Worm (Caenorhabditis elegans) whole organism, mixed stage, embryonic: ENCODE measurements around the gene R04D3.4.
A peak's percentile ranks its signal among the peaks of the same experiment; 100 is the strongest.

Experiments used
- M03D4.4 ChIP-seq: sonication (generic microtip); optimal IDR thresholded peaks from 2 replicates; lab custom pipeline; 2017; ENCODE audit warnings: mild to moderate bottlenecking, missing genetic modification characterization, missing compliant biosample characterization
- bed-3 ChIP-seq: fragments of 200-800 bp; sonication (Bioruptor generic); optimal IDR thresholded peaks from 3 replicates; lab custom pipeline; 2018; ENCODE audit warnings: mild to moderate bottlenecking, missing genetic modification characterization, moderate library complexity, missing compliant biosample characterization
- blmp-1 ChIP-seq: fragments of 150-350 bp; optimal IDR thresholded peaks from 2 replicates; lab custom pipeline; 2014; ENCODE audit warnings: missing biosample characterization, missing genetic modification characterization
- ceh-39 ChIP-seq: fragments of 150-350 bp; optimal IDR thresholded peaks from 2 replicates; lab custom pipeline; 2014; ENCODE audit warnings: missing biosample characterization, missing genetic modification characterization
- ceh-43 ChIP-seq: fragments of 200-800 bp; sonication (Bioruptor generic); optimal IDR thresholded peaks from 2 replicates; lab custom pipeline; 2018; ENCODE audit warnings: mild to moderate bottlenecking, missing genetic modification characterization, moderate library complexity, missing compliant biosample characterization
- ceh-83 ChIP-seq: fragments of 200-800 bp; sonication (Bioruptor generic); optimal IDR thresholded peaks from 2 replicates; lab custom pipeline; 2018; ENCODE audit warnings: mild to moderate bottlenecking, missing genetic modification characterization, missing compliant biosample characterization
- ces-1 ChIP-seq: fragments of 150-350 bp; optimal IDR thresholded peaks from 2 replicates; lab custom pipeline; 2014; ENCODE audit warnings: missing biosample characterization, missing genetic modification reagents, missing genetic modification characterization
- cnd-1 ChIP-seq: fragments of 200-800 bp; sonication (Bioruptor generic); optimal IDR thresholded peaks from 2 replicates; lab custom pipeline; 2018; ENCODE audit warnings: mild to moderate bottlenecking, missing genetic modification characterization, missing compliant biosample characterization
- drap-1 ChIP-seq: fragments of 200-800 bp; sonication (Bioruptor generic); optimal IDR thresholded peaks from 3 replicates; lab custom pipeline; 2018; ENCODE audit warnings: mild to moderate bottlenecking, missing genetic modification characterization, missing compliant biosample characterization
- elt-1 ChIP-seq: sonication (generic microtip); optimal IDR thresholded peaks from 2 replicates; lab custom pipeline; 2017; ENCODE audit warnings: missing genetic modification characterization, mild to moderate bottlenecking, missing compliant biosample characterization, antibody characterized with exemption, moderate library complexity, borderline replicate concordance; ENCODE audit not compliant: insufficient read depth
- elt-3 ChIP-seq: fragments of 150-350 bp; optimal IDR thresholded peaks from 2 replicates; lab custom pipeline; 2014; ENCODE audit warnings: missing biosample characterization, missing genetic modification characterization
- flh-1 ChIP-seq: fragments of 200-800 bp; sonication (Bioruptor generic); optimal IDR thresholded peaks from 2 replicates; lab custom pipeline; 2018; ENCODE audit warnings: mild to moderate bottlenecking, missing genetic modification characterization, moderate library complexity, missing compliant biosample characterization
- ham-2 ChIP-seq: fragments of 200-800 bp; sonication (Bioruptor generic); optimal IDR thresholded peaks from 2 replicates; lab custom pipeline; 2018; ENCODE audit warnings: mild to moderate bottlenecking, missing genetic modification characterization, missing compliant biosample characterization
- hlh-1 ChIP-seq: fragments of 150-350 bp; optimal IDR thresholded peaks from 2 replicates; lab custom pipeline; 2014; ENCODE audit warnings: missing biosample characterization, missing genetic modification reagents, missing genetic modification characterization
- lin-13 ChIP-seq: fragments of 150-350 bp; optimal IDR thresholded peaks from 2 replicates; lab custom pipeline; 2014; ENCODE audit warnings: missing biosample characterization, missing genetic modification characterization
- lin-32 ChIP-seq: fragments of 200-800 bp; sonication (Bioruptor generic); optimal IDR thresholded peaks from 2 replicates; lab custom pipeline; 2018; ENCODE audit warnings: mild to moderate bottlenecking, missing genetic modification characterization, missing compliant biosample characterization
- lsy-2 ChIP-seq: fragments of 150-350 bp; optimal IDR thresholded peaks from 2 replicates; lab custom pipeline; 2014; ENCODE audit warnings: missing biosample characterization, missing genetic modification characterization
- mab-5 ChIP-seq: fragments of 150-350 bp; optimal IDR thresholded peaks from 2 replicates; lab custom pipeline; 2014; ENCODE audit warnings: missing biosample characterization, missing genetic modification characterization
- mep-1 ChIP-seq: fragments of 150-350 bp; optimal IDR thresholded peaks from 2 replicates; lab custom pipeline; 2017; ENCODE audit warnings: missing biosample characterization, missing genetic modification reagents, missing genetic modification characterization, inconsistent platforms
- mls-2 ChIP-seq: sonication (generic microtip); optimal IDR thresholded peaks from 2 replicates; lab custom pipeline; 2016; ENCODE audit warnings: mild to moderate bottlenecking, missing genetic modification characterization, moderate library complexity, missing compliant biosample characterization
- nhr-12 ChIP-seq: fragments of 150-350 bp; optimal IDR thresholded peaks from 2 replicates; lab custom pipeline; 2014; ENCODE audit warnings: missing biosample characterization, missing genetic modification characterization
- nhr-2 ChIP-seq: fragments of 150-350 bp; optimal IDR thresholded peaks from 2 replicates; lab custom pipeline; 2014; ENCODE audit warnings: missing biosample characterization, missing genetic modification characterization
- nhr-237 ChIP-seq: fragments of 150-350 bp; optimal IDR thresholded peaks from 2 replicates; lab custom pipeline; 2014; ENCODE audit warnings: missing biosample characterization, missing genetic modification characterization
- nhr-28 ChIP-seq: fragments of 150-350 bp; optimal IDR thresholded peaks from 2 replicates; lab custom pipeline; 2014; ENCODE audit warnings: missing biosample characterization, missing genetic modification characterization
- nhr-76 ChIP-seq: sonication (generic microtip); optimal IDR thresholded peaks from 2 replicates; lab custom pipeline; 2017; ENCODE audit warnings: missing biosample characterization, missing genetic modification characterization
- pha-4 ChIP-seq: fragments of 150-350 bp; optimal IDR thresholded peaks from 2 replicates; lab custom pipeline; 2018; ENCODE audit warnings: missing biosample characterization, missing genetic modification reagents, missing genetic modification characterization
- sem-2 ChIP-seq: fragments of 200-800 bp; sonication (Bioruptor generic); optimal IDR thresholded peaks from 2 replicates; lab custom pipeline; 2018; ENCODE audit warnings: mild to moderate bottlenecking, missing genetic modification characterization, missing compliant biosample characterization
- snpc-4 ChIP-seq: fragments of 150-350 bp; optimal IDR thresholded peaks from 2 replicates; lab custom pipeline; 2014; ENCODE audit warnings: missing biosample characterization, missing genetic modification characterization
- sptf-1 ChIP-seq: sonication (generic microtip); optimal IDR thresholded peaks from 2 replicates; lab custom pipeline; 2017; ENCODE audit warnings: mild to moderate bottlenecking, missing genetic modification characterization, moderate library complexity, missing compliant biosample characterization
- tbx-8 ChIP-seq: fragments of 200-800 bp; sonication (Bioruptor generic); optimal IDR thresholded peaks from 2 replicates; lab custom pipeline; 2018; ENCODE audit warnings: mild to moderate bottlenecking, missing genetic modification characterization, moderate library complexity, missing compliant biosample characterization
- unc-120 ChIP-seq: sonication (generic microtip); optimal IDR thresholded peaks from 2 replicates; lab custom pipeline; 2017; ENCODE audit warnings: missing genetic modification characterization, missing compliant biosample characterization; ENCODE audit not compliant: poor library complexity, severe bottlenecking
- unc-39 ChIP-seq: fragments of 150-350 bp; optimal IDR thresholded peaks from 2 replicates; lab custom pipeline; 2014; ENCODE audit warnings: missing biosample characterization, missing genetic modification characterization
- unc-62 ChIP-seq: fragments of 150-350 bp; optimal IDR thresholded peaks from 2 replicates; lab custom pipeline; 2014; ENCODE audit warnings: missing biosample characterization, missing genetic modification reagents, missing genetic modification characterization
- zip-8 ChIP-seq: fragments of 150-350 bp; optimal IDR thresholded peaks from 2 replicates; lab custom pipeline; 2014; ENCODE audit warnings: missing biosample characterization, missing genetic modification characterization
- ztf-11 ChIP-seq: fragments of 150-350 bp; optimal IDR thresholded peaks from 2 replicates; lab custom pipeline; 2014; ENCODE audit warnings: missing biosample characterization, missing genetic modification characterization

Gene R04D3.4

ce11 chrX:13308745-13309144 lies 20.1 kb upstream of the R04D3.4 start, which contains the start of gene srxa-8:
srxa-8 (minus strand) TSS chrX:13308845.
- TF ChIP-seq unc-62 (GFP tag; lab: Kevin White, UChicago), result no peak
- no peak for TF ChIP-seq nhr-28 (tag; lab: Kevin White, UChicago)
- TF ChIP-seq hlh-1 (tag; lab: Kevin White, UChicago), result no peak
- no peak for TF ChIP-seq snpc-4 (tag; lab: Kevin White, UChicago)
- TF ChIP-seq lin-32, result no peak
- TF ChIP-seq sptf-1, result no peak
- no peak for TF ChIP-seq nhr-237 (tag; lab: Kevin White, UChicago)
- TF ChIP-seq elt-1 (tag; lab: Kevin White, UChicago), result no peak
- TF ChIP-seq lin-13 (tag; lab: Kevin White, UChicago), result no peak
- TF ChIP-seq flh-1 (GFP tag; lab: Kevin White, UChicago), result no peak
- TF ChIP-seq ceh-39 (tag; lab: Kevin White, UChicago), result no peak
- TF ChIP-seq nhr-2 (tag; lab: Kevin White, UChicago), result no peak
- TF ChIP-seq drap-1 (GFP tag; lab: Kevin White, UChicago), result no peak
- no peak for TF ChIP-seq mab-5 (tag; lab: Kevin White, UChicago)
- TF ChIP-seq sem-2, result no peak
- TF ChIP-seq zip-8 (tag; lab: Kevin White, UChicago), result no peak
- no peak for TF ChIP-seq elt-3
- no peak for TF ChIP-seq pha-4 (tag; lab: Kevin White, UChicago)

- TF ChIP-seq mab-5 (tag; lab: Kevin White, UChicago) (no peak), lsy-2 (no peak), nhr-237 (tag; lab: Kevin White, UChicago) (no peak), ces-1 (GFP tag; lab: Kevin White, UChicago) (no peak), flh-1 (GFP tag; lab: Kevin White, UChicago) (no peak), sem-2 (no peak), ham-2 (GFP tag; lab: Kevin White, UChicago) (no peak), mep-1 (tag; lab: Kevin White, UChicago) (no peak), M03D4.4 (tag; lab: Kevin White, UChicago) (no peak), bed-3 (no peak), nhr-12 (tag; lab: Kevin White, UChicago) (no peak), ztf-11 (tag; lab: Kevin White, UChicago) (no peak), nhr-76 (tag; lab: Kevin White, UChicago) (no peak), ceh-39 (tag; lab: Kevin White, UChicago) (no peak), pha-4 (tag; lab: Kevin White, UChicago) (no peak), nhr-2 (tag; lab: Kevin White, UChicago) (no peak), unc-62 (GFP tag; lab: Kevin White, UChicago) (no peak), lin-32 (no peak)
Measured at ce11 chrX:13307852-13308251, 19.2 kb upstream of the R04D3.4 start.

ce11 chrX:13306869-13307446 lies 18.3 kb upstream of the R04D3.4 start:
- no peak for TF ChIP-seq nhr-2 (tag; lab: Kevin White, UChicago)
- TF ChIP-seq blmp-1, result no peak
- TF ChIP-seq ceh-39 (tag; lab: Kevin White, UChicago), result peak; percentile 37
- TF ChIP-seq tbx-8 (GFP tag; lab: Kevin White, UChicago), result peak; percentile 89
- TF ChIP-seq snpc-4 (tag; lab: Kevin White, UChicago), result no peak
- TF ChIP-seq nhr-237 (tag; lab: Kevin White, UChicago), result peak; percentile 79
- TF ChIP-seq mep-1 (tag; lab: Kevin White, UChicago), result peak; percentile 90
- TF ChIP-seq ceh-83, result peak; percentile 99
- TF ChIP-seq sem-2, result peak; percentile 91
- TF ChIP-seq elt-3, result peak; percentile 59
- peak; percentile 97 for TF ChIP-seq sptf-1
- peak; percentile 47 for TF ChIP-seq lsy-2
- TF ChIP-seq ham-2 (GFP tag; lab: Kevin White, UChicago), result peak; percentile 94
- no peak for TF ChIP-seq nhr-12 (tag; lab: Kevin White, UChicago)
- peak; percentile 83 for TF ChIP-seq flh-1 (GFP tag; lab: Kevin White, UChicago)
- peak; percentile 96 for TF ChIP-seq mls-2 (tag; lab: Kevin White, UChicago)
- TF ChIP-seq nhr-28 (tag; lab: Kevin White, UChicago), result peak; percentile 20
- no peak for TF ChIP-seq zip-8 (tag; lab: Kevin White, UChicago)
- TF ChIP-seq unc-39, result peak; percentile 25
- peak; percentile 78 for TF ChIP-seq lin-13 (tag; lab: Kevin White, UChicago)
- peak; percentile 90 for TF ChIP-seq lin-32
- TF ChIP-seq ces-1 (GFP tag; lab: Kevin White, UChicago), result peak; percentile 62
- TF ChIP-seq nhr-76 (tag; lab: Kevin White, UChicago), result no peak
- TF ChIP-seq ceh-43 (GFP tag; lab: Kevin White, UChicago), result peak; percentile 93
- peak; percentile 86 for TF ChIP-seq unc-62 (GFP tag; lab: Kevin White, UChicago)
- peak; percentile 96 for TF ChIP-seq M03D4.4 (tag; lab: Kevin White, UChicago)
- TF ChIP-seq ztf-11 (tag; lab: Kevin White, UChicago), result peak; percentile 55
- peak; percentile 88 for TF ChIP-seq pha-4 (tag; lab: Kevin White, UChicago)
- peak; percentile 90 for TF ChIP-seq bed-3
- TF ChIP-seq mab-5 (tag; lab: Kevin White, UChicago), result peak; percentile 56
- TF ChIP-seq hlh-1 (tag; lab: Kevin White, UChicago), result peak; percentile 78
- no peak for TF ChIP-seq elt-1 (tag; lab: Kevin White, UChicago)
- peak; percentile 96 for TF ChIP-seq drap-1 (GFP tag; lab: Kevin White, UChicago)
- TF ChIP-seq unc-120, result peak; percentile 93
- peak; percentile 96 for TF ChIP-seq cnd-1 (tag; lab: Kevin White, UChicago)
